Worm (Caenorhabditis elegans): ENCODE data around the gene bmy-1.

bmy-1 gene

ce11 chrII:5373275-5374047 is 15.0 kb downstream of the bmy-1 start, which contains the start of the genes agt-2 and F09E5.3 (continued):
- TF ChIP-seq madf-9 (GFP tag; conservative IDR thresholded peaks at IDR 0.05) (0 out of 2 replicates have a peak, but pooled peaks have one; percentile 17), daf-16 (GFP tag; optimal IDR thresholded peaks at IDR 0.05) (peak in 1 of 2 experiments; percentile 19), daf-16 (tag; optimal IDR thresholded peaks at IDR 0.05) (peak; percentile 19), nhr-28 (tag; optimal IDR thresholded peaks at IDR 0.05) (peak; percentile 34), F49E8.2 (tag; optimal IDR thresholded peaks at IDR 0.05; ENCODE audit: borderline replicate concordance) (no peak), snpc-1.2 (GFP tag; IDR thresholded peaks at IDR 0.05) (no peak), unc-62 (GFP tag; optimal IDR thresholded peaks at IDR 0.05 in 1 of 2) (peak in 1 of 2 experiments; percentile 88), unc-62 (tag; optimal IDR thresholded peaks at IDR 0.05) (no peak), T26A8.4 (GFP tag; IDR thresholded peaks at IDR 0.05) (peak; percentile 90), fkh-10 (GFP tag; optimal IDR thresholded peaks at IDR 0.05) (peak; percentile 86), arid-1 (GFP tag; conservative IDR thresholded peaks at IDR 0.05) (peak; percentile 54; the same call in 1 of the 2 replicates), ceh-82 (tag; optimal IDR thresholded peaks at IDR 0.05) (no peak), dmd-6 (GFP tag; IDR thresholded peaks at IDR 0.05) (peak; percentile 83), spr-3 (GFP tag; optimal IDR thresholded peaks at IDR 0.05) (peak; percentile 43), ceh-44 (GFP tag; IDR thresholded peaks at IDR 0.05) (no peak), aly-2 (tag; optimal IDR thresholded peaks at IDR 0.05) (no peak), ces-1 (GFP tag; optimal IDR thresholded peaks at IDR 0.05) (peak; percentile 32), nhr-10 (tag; optimal IDR thresholded peaks at IDR 0.05) (no peak), ceh-28 (tag; optimal IDR thresholded peaks at IDR 0.05) (no peak), ceh-62 (tag; optimal IDR thresholded peaks at IDR 0.05) (no peak), mep-1 (tag; optimal IDR thresholded peaks at IDR 0.05) (peak; percentile 95), jun-1 (tag; optimal IDR thresholded peaks at IDR 0.05) (no peak)

DNA sequence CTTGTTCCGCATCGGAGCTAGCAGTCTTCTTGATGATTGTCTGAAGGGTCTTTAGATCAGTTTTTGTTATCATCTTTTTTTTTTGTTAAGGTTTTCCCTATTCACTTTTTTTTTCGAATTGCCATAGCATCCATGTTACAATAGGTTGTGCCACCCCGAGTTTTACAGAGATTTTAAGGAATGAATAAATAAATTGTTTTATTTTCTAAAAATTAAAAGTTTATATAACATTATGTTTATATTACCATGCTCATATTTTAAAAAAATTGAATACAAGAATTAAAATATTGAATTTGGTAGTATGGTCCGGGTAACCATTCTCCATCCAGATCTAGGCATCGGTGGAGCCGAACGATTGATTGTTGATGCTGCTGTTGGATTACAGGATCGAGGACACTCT is 16.5 kb downstream of the bmy-1 start, which contains the start of gene algn-2:
TSS of gene algn-2 (plus strand) at position 301 of the 400 bp plus-strand sequence.
- TF ChIP-seq ztf-7 (tag; optimal IDR thresholded peaks at IDR 0.05) (no peak), nhr-237 (tag; optimal IDR thresholded peaks at IDR 0.05) (no peak), dmd-9 (GFP tag; IDR thresholded peaks at IDR 0.05) (no peak), skn-1 (tag; optimal IDR thresholded peaks at IDR 0.05) (no peak), zip-11 (GFP tag; IDR thresholded peaks at IDR 0.05) (no peak), set-16 (GFP tag; IDR thresholded peaks at IDR 0.05) (no peak), T26A8.4 (GFP tag; IDR thresholded peaks at IDR 0.05) (no peak), aly-2 (tag; optimal IDR thresholded peaks at IDR 0.05) (no peak), attf-4 (tag; optimal IDR thresholded peaks at IDR 0.05) (no peak), zag-1 (tag; optimal IDR thresholded peaks at IDR 0.05) (no peak), spr-3 (GFP tag; optimal IDR thresholded peaks at IDR 0.05) (no peak)

ce11 chrII:5377467-5378238 is 19.2 kb downstream of the bmy-1 start, which contains the start of gene prdx-2:
prdx-2 (plus strand) TSS chrII:5378195.
- TF ChIP-seq aly-2 (tag; optimal IDR thresholded peaks at IDR 0.05) = no peak
- 0 out of 2 replicates have a peak, but pooled peaks have one; percentile 30 for TF ChIP-seq hmg-1.1 (GFP tag; IDR thresholded peaks at IDR 0.05)
- peak in 1 of 2 experiments; percentile 45 for TF ChIP-seq lsy-2 (tag; optimal IDR thresholded peaks at IDR 0.05)
- TF ChIP-seq lin-39 (tag; optimal IDR thresholded peaks at IDR 0.05) = no peak
- peak; percentile 22 for TF ChIP-seq aha-1 (tag)
- peak; percentile 18 for TF ChIP-seq F49E8.2 (tag; optimal IDR thresholded peaks at IDR 0.05; ENCODE audit: borderline replicate concordance)
- TF ChIP-seq unc-62 (GFP tag; optimal IDR thresholded peaks at IDR 0.05 in 1 of 2) = peak in 1 of 2 experiments; percentile 98
- TF ChIP-seq unc-62 (tag; optimal IDR thresholded peaks at IDR 0.05) = no peak
- TF ChIP-seq php-3 (GFP tag; IDR thresholded peaks at IDR 0.05) = no peak
- peak; percentile 58; the same call in 1 of the 2 replicates for TF ChIP-seq Y48G9A.11 (GFP tag; IDR thresholded peaks at IDR 0.05)
- peak; percentile 56 for TF ChIP-seq unc-130 (GFP tag; optimal IDR thresholded peaks at IDR 0.05)
- TF ChIP-seq lin-38 (GFP tag; IDR thresholded peaks at IDR 0.05) = peak; percentile 58; the same call in 1 of the 2 replicates
- no peak for TF ChIP-seq daf-16 (GFP tag; optimal IDR thresholded peaks at IDR 0.05)
- peak; percentile 32 for TF ChIP-seq daf-16 (tag; optimal IDR thresholded peaks at IDR 0.05)

Measured in whole organism, L4 larva.